Worm (Caenorhabditis elegans): ENCODE data around the gene nmur-3.

DNA sequence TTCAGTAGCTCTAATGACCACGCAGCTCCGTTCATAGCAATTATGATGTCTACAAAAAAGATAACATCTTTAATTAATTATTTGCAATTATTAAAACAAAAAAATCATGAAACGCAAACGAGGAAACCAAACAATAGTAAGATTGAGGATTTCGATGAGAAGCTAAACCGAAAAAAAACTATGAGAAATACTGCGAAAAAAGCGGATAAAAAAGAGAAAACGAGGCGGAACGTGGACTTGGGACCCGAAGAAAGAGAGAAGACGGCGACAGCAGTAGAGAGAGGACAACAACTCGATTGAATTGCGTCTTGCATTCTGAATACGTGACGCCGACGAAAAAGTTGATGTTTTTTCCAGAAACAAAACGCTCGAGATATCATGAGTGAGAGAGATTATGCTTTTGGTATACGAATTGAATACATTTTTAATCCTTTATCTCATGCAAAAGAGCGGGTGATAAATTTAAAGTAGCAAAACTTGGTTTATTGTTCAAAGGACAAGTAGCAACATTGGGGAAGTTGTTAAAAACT lies 22.6 kb downstream of the nmur-3 start, which contains the start of gene ncr-1:
- no peak for TF ChIP-seq dmd-9 (GFP tag; IDR thresholded peaks at IDR 0.05)
- TF ChIP-seq Y5F2A.4 (GFP tag; optimal IDR thresholded peaks at IDR 0.05): no peak
